Worm (Caenorhabditis elegans) whole organism, L3 larva: Measurements from ENCODE around the gene pmp-3.
A peak's percentile ranks its signal among the peaks of the same experiment; 100 is the strongest.

Experiments used
- R02D3.7 ChIP-seq: fragments of 150-350 bp; optimal IDR thresholded peaks from 2 replicates; lab custom pipeline; 2014; ENCODE audit warnings: missing biosample characterization, missing genetic modification characterization
- ZK546.5 ChIP-seq: sonication (generic microtip); optimal IDR thresholded peaks from 2 replicates; lab custom pipeline; 2017; ENCODE audit warnings: missing biosample characterization, missing genetic modification characterization
- aly-2 ChIP-seq: fragments of 150-350 bp; optimal IDR thresholded peaks from 2 replicates; lab custom pipeline; 2014; ENCODE audit warnings: missing biosample characterization, missing genetic modification characterization
- ama-1 ChIP-seq: fragments of 150-350 bp; optimal IDR thresholded peaks from 2 replicates; lab custom pipeline; 2018
- ceh-16 ChIP-seq: sonication (generic microtip); optimal IDR thresholded peaks from 2 replicates; lab custom pipeline; 2017; ENCODE audit warnings: missing biosample characterization, missing genetic modification characterization
- ceh-82 ChIP-seq: fragments of 150-350 bp; optimal IDR thresholded peaks from 2 replicates; lab custom pipeline; 2014; ENCODE audit warnings: missing biosample characterization, missing genetic modification characterization
- ceh-9 ChIP-seq: sonication (generic microtip); optimal IDR thresholded peaks from 2 replicates; lab custom pipeline; 2018; ENCODE audit warnings: missing biosample characterization, missing genetic modification characterization
- daf-12 ChIP-seq: fragments of 150-350 bp; optimal IDR thresholded peaks from 2 replicates; lab custom pipeline; 2014; ENCODE audit warnings: missing biosample characterization, missing genetic modification reagents, missing genetic modification characterization
- egl-27 ChIP-seq: sonication (generic microtip); optimal IDR thresholded peaks from 4 replicates; lab custom pipeline; 2017; ENCODE audit warnings: missing biosample characterization, missing genetic modification reagents, missing genetic modification characterization
- egl-5 ChIP-seq: fragments of 150-350 bp; optimal IDR thresholded peaks from 2 replicates; lab custom pipeline; 2017; ENCODE audit warnings: missing biosample characterization, missing genetic modification reagents, missing genetic modification characterization, inconsistent platforms
- elt-1 ChIP-seq: fragments of 150-350 bp; optimal IDR thresholded peaks from 2 replicates; lab custom pipeline; 2014; ENCODE audit warnings: missing biosample characterization, missing genetic modification characterization
- elt-2 ChIP-seq: sonication (generic microtip); optimal IDR thresholded peaks from 2 replicates; lab custom pipeline; 2016; ENCODE audit warnings: missing genetic modification reagents, mild to moderate bottlenecking, missing genetic modification characterization, missing compliant biosample characterization
- elt-3 ChIP-seq, 3 experiments: fragments of 150-350 bp in 1 of 3; sonication (generic microtip) in 2 of 3; optimal IDR thresholded peaks; 2 replicates in 2 of 3; 4 replicates in 1 of 3; lab custom pipeline; 2014 to 2017; ENCODE audit warnings: missing biosample characterization in 3 of 3, missing genetic modification characterization in 3 of 3
- eor-1 ChIP-seq, 2 experiments: fragments of 150-350 bp; optimal IDR thresholded peaks; 2 replicates each; lab custom pipeline; 2014 to 2018; ENCODE audit warnings: missing biosample characterization in 2 of 2, missing genetic modification characterization in 2 of 2
- fkh-10 ChIP-seq: sonication (generic microtip); optimal IDR thresholded peaks from 2 replicates; lab custom pipeline; 2017; ENCODE audit warnings: missing biosample characterization, missing genetic modification reagents, missing genetic modification characterization
- fkh-2 ChIP-seq: fragments of 150-350 bp; optimal IDR thresholded peaks from 2 replicates; lab custom pipeline; 2014; ENCODE audit warnings: missing biosample characterization, missing genetic modification reagents, missing genetic modification characterization
- fos-1 ChIP-seq: fragments of 150-350 bp; optimal IDR thresholded peaks from 2 replicates; lab custom pipeline; 2014; ENCODE audit warnings: missing biosample characterization, missing genetic modification characterization
- lin-15B ChIP-seq: fragments of 150-350 bp; optimal IDR thresholded peaks from 2 replicates; lab custom pipeline; 2014; ENCODE audit warnings: missing biosample characterization, missing genetic modification characterization
- lin-39 ChIP-seq: fragments of 150-350 bp; optimal IDR thresholded peaks from 2 replicates; lab custom pipeline; 2018; ENCODE audit warnings: missing biosample characterization, missing genetic modification reagents, missing genetic modification characterization
- mdl-1 ChIP-seq: fragments of 150-350 bp; optimal IDR thresholded peaks from 2 replicates; lab custom pipeline; 2014; ENCODE audit warnings: missing biosample characterization, missing genetic modification characterization
- mml-1 ChIP-seq: fragments of 150-350 bp; sonication (generic microtip); optimal IDR thresholded peaks from 3 replicates; lab custom pipeline; 2014; ENCODE audit warnings: missing biosample characterization, missing genetic modification characterization
- nfya-1 ChIP-seq: sonication (generic microtip); optimal IDR thresholded peaks from 2 replicates; lab custom pipeline; 2017; ENCODE audit warnings: missing genetic modification characterization, mild to moderate bottlenecking, missing compliant biosample characterization, antibody characterized with exemption, moderate library complexity; ENCODE audit not compliant: insufficient read depth
- nhr-11 ChIP-seq: fragments of 150-350 bp; optimal IDR thresholded peaks from 2 replicates; lab custom pipeline; 2014; ENCODE audit warnings: missing biosample characterization, missing genetic modification characterization
- nhr-12 ChIP-seq: fragments of 150-350 bp; optimal IDR thresholded peaks from 2 replicates; lab custom pipeline; 2014; ENCODE audit warnings: missing biosample characterization, missing genetic modification characterization
- nhr-23 ChIP-seq: fragments of 150-350 bp; optimal IDR thresholded peaks from 2 replicates; lab custom pipeline; 2014; ENCODE audit warnings: missing biosample characterization, missing genetic modification reagents, missing genetic modification characterization
- nhr-237 ChIP-seq: fragments of 150-350 bp; optimal IDR thresholded peaks from 2 replicates; lab custom pipeline; 2014; ENCODE audit warnings: missing biosample characterization, missing genetic modification characterization
- nhr-25 ChIP-seq: sonication (generic microtip); optimal IDR thresholded peaks from 2 replicates; lab custom pipeline; 2017; ENCODE audit warnings: missing biosample characterization, missing genetic modification characterization
- nhr-43 ChIP-seq: sonication (generic microtip); optimal IDR thresholded peaks from 2 replicates; lab custom pipeline; 2016; ENCODE audit warnings: mild to moderate bottlenecking, missing genetic modification characterization, missing compliant biosample characterization; ENCODE audit not compliant: poor library complexity, severe bottlenecking
- nhr-67 ChIP-seq: fragments of 150-350 bp; optimal IDR thresholded peaks from 2 replicates; lab custom pipeline; 2014; ENCODE audit warnings: missing biosample characterization, missing genetic modification characterization
- nhr-76 ChIP-seq: fragments of 150-350 bp; sonication (generic microtip); optimal IDR thresholded peaks from 5 replicates; lab custom pipeline; 2014; ENCODE audit warnings: missing biosample characterization, missing genetic modification characterization
- nhr-77 ChIP-seq: fragments of 150-350 bp; optimal IDR thresholded peaks from 2 replicates; lab custom pipeline; 2014; ENCODE audit warnings: missing biosample characterization, missing genetic modification characterization
- pha-4 ChIP-seq: fragments of 150-350 bp; optimal IDR thresholded peaks from 2 replicates; lab custom pipeline; 2014; ENCODE audit warnings: missing biosample characterization, missing genetic modification reagents, missing genetic modification characterization
- sea-2 ChIP-seq: fragments of 150-350 bp; sonication (generic microtip); optimal IDR thresholded peaks from 4 replicates; lab custom pipeline; 2014; ENCODE audit warnings: missing biosample characterization, missing genetic modification reagents, missing genetic modification characterization
- skn-1 ChIP-seq: fragments of 150-350 bp; optimal IDR thresholded peaks from 2 replicates; lab custom pipeline; 2014; ENCODE audit warnings: missing biosample characterization, missing genetic modification characterization
- snpc-4 ChIP-seq: fragments of 150-350 bp; optimal IDR thresholded peaks from 2 replicates; lab custom pipeline; 2014; ENCODE audit warnings: missing biosample characterization, missing genetic modification characterization
- tbx-2 ChIP-seq: sonication (generic microtip); optimal IDR thresholded peaks from 2 replicates; lab custom pipeline; 2016; ENCODE audit warnings: mild to moderate bottlenecking, missing genetic modification characterization, missing compliant biosample characterization
- unc-39 ChIP-seq: sonication (generic microtip); optimal IDR thresholded peaks from 4 replicates; lab custom pipeline; 2017; ENCODE audit warnings: missing biosample characterization, missing genetic modification characterization
- unc-62 ChIP-seq: fragments of 150-350 bp; sonication (generic microtip); optimal IDR thresholded peaks from 4 replicates; lab custom pipeline; 2014; ENCODE audit warnings: missing biosample characterization, missing genetic modification reagents, missing genetic modification characterization
- zag-1 ChIP-seq: fragments of 150-350 bp; optimal IDR thresholded peaks from 2 replicates; lab custom pipeline; 2014; ENCODE audit warnings: missing biosample characterization, missing genetic modification characterization
- ztf-11 ChIP-seq: fragments of 150-350 bp; optimal IDR thresholded peaks from 2 replicates; lab custom pipeline; 2014; ENCODE audit warnings: missing biosample characterization, missing genetic modification characterization
- ztf-4 ChIP-seq: fragments of 150-350 bp; optimal IDR thresholded peaks from 2 replicates; lab custom pipeline; 2014; ENCODE audit warnings: missing biosample characterization, missing genetic modification characterization

The pmp-3 gene

ce11 chrV:14686231-14687105, 39.9 kb downstream of the pmp-3 start:
- TF ChIP-seq sea-2 (GFP tag; lab: Kevin White, UChicago) (no peak), egl-27 (no peak), daf-12 (tag; lab: Kevin White, UChicago) (no peak), ama-1 (lab: Kevin White, UChicago) (peak; percentile 93), R02D3.7 (tag; lab: Kevin White, UChicago) (no peak), nhr-23 (no peak), zag-1 (no peak), snpc-4 (tag; lab: Kevin White, UChicago) (peak; percentile 3), elt-3 (tag; optimal IDR thresholded peaks at IDR 0.05; lab: Kevin White, UChicago) (no peak), nhr-76 (tag; lab: Kevin White, UChicago) (no peak), unc-39 (tag; lab: Kevin White, UChicago) (no peak), ceh-9 (tag; lab: Kevin White, UChicago) (no peak), unc-62 (GFP tag; lab: Kevin White, UChicago) (no peak), elt-1 (tag; lab: Kevin White, UChicago) (no peak), elt-2 (tag; lab: Kevin White, UChicago) (no peak), nhr-77 (tag; lab: Kevin White, UChicago) (no peak), nhr-25 (peak; percentile 11), eor-1 (tag; optimal IDR thresholded peaks at IDR 0.05; lab: Kevin White, UChicago) (no peak), nhr-43 (no peak), mdl-1 (tag; lab: Kevin White, UChicago) (no peak), ceh-82 (tag; lab: Kevin White, UChicago) (no peak), fkh-2 (tag; lab: Kevin White, UChicago) (no peak), nhr-12 (tag; lab: Kevin White, UChicago) (no peak)

DNA sequence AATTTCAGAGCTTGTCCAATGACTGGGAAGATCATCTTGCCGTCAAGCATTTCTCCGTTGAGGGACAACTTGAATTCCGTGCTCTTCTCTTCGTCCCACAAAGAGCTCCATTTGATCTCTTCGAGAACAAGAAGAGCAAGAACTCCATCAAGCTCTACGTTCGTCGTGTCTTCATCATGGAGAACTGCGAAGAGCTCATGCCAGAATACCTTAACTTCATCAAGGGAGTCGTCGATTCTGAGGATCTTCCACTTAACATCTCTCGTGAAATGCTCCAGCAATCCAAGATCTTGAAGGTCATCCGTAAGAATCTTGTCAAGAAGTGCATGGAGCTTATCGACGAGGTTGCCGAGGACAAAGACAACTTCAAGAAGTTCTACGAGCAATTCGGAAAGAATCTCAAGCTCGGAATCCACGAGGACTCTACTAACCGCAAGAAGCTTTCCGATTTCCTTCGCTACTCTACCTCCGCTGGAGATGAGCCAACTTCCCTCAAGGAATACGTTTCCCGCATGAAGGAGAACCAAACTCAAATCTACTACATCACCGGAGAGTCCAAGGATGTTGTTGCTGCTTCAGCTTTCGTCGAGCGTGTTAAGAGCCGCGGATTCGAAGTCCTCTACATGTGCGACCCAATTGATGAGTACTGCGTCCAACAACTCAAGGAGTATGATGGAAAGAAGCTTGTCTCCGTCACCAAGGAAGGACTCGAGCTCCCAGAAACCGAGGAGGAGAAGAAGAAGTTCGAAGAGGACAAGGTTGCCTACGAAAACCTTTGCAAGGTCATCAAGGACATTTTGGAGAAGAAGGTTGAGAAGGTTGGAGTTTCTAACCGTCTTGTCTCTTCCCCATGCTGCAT, 40.8 kb downstream of the pmp-3 start:
- TF ChIP-seq nfya-1 (tag; lab: Kevin White, UChicago) (peak; percentile 25), pha-4 (tag; lab: Kevin White, UChicago) (peak; percentile 16), ama-1 (lab: Kevin White, UChicago) (peak; percentile 91), ztf-4 (tag; lab: Kevin White, UChicago) (peak; percentile 5), zag-1 (no peak)

DNA sequence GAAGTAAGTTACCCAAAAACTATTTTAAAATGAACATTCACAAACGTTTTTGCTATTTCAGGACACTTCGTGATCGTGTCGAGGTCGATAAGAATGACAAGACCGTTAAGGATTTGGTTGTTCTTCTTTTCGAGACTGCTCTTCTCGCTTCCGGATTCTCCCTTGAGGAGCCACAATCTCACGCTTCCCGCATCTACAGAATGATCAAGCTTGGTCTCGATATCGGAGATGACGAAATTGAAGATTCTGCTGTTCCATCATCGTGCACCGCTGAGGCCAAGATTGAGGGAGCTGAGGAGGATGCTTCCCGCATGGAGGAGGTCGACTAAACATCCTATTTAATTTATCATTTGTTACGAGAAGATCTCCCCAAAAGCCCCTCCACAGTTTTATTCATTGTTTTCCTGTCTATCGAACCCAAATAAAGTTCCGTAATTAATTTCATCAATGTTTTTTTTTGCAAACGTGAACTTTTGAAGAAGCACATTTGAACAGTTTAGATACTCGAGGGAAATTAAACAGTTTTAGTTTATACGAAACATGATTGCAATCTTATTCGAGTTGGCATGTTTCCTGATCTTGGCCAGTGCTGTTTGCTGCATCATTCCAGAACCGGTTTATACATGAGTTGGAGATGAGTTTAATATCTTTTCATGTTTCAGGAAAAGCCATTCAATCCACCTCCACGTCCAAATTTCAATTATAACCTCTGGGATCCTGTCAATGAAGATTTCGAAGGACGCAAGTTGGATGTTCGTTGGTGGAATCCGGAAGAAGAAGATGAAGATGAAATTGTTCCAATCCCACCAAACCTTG, 41.8 kb downstream of the pmp-3 start, which contains the start of gene C47E8.11:
Gene C47E8.11, plus strand, starts transcription at position 520 of the 816 bp plus-strand sequence.
- TF ChIP-seq lin-39 (tag; lab: Kevin White, UChicago) (peak; percentile 45), nhr-43 (peak; percentile 59), ztf-4 (tag; lab: Kevin White, UChicago) (peak; percentile 71), nhr-67 (tag; lab: Kevin White, UChicago) (no peak), nhr-25 (peak; percentile 89), tbx-2 (tag; lab: Kevin White, UChicago) (peak; percentile 81), ceh-16 (tag; lab: Kevin White, UChicago) (no peak), fos-1 (tag; lab: Kevin White, UChicago) (peak; percentile 29), nhr-12 (tag; lab: Kevin White, UChicago) (no peak), ama-1 (lab: Kevin White, UChicago) (peak; percentile 99), daf-12 (tag; lab: Kevin White, UChicago) (no peak), aly-2 (no peak), mml-1 (tag; lab: Kevin White, UChicago) (no peak), mdl-1 (tag; lab: Kevin White, UChicago) (no peak), lin-15B (tag; lab: Kevin White, UChicago) (no peak), ztf-11 (no peak), R02D3.7 (tag; lab: Kevin White, UChicago) (no peak), elt-1 (tag; lab: Kevin White, UChicago) (no peak), nhr-237 (tag; lab: Kevin White, UChicago) (no peak), egl-5 (tag; lab: Kevin White, UChicago) (peak; percentile 26), fkh-10 (GFP tag; lab: Kevin White, UChicago) (no peak), ceh-82 (tag; lab: Kevin White, UChicago) (no peak), pha-4 (tag; lab: Kevin White, UChicago) (peak; percentile 79), nhr-76 (tag; lab: Kevin White, UChicago) (no peak), snpc-4 (tag; lab: Kevin White, UChicago) (peak; percentile 52), ZK546.5 (no peak), sea-2 (GFP tag; lab: Kevin White, UChicago) (no peak), skn-1 (no peak), nfya-1 (tag; lab: Kevin White, UChicago) (peak; percentile 60), ceh-9 (tag; lab: Kevin White, UChicago) (no peak), zag-1 (no peak), nhr-11 (tag; lab: Kevin White, UChicago) (no peak), elt-3 (tag; optimal IDR thresholded peaks at IDR 0.05; lab: Kevin White, UChicago) (no peak), eor-1 (tag; optimal IDR thresholded peaks at IDR 0.05; lab: Kevin White, UChicago) (no peak), unc-39 (tag; lab: Kevin White, UChicago) (no peak), nhr-77 (tag; lab: Kevin White, UChicago) (no peak)
